Worm (Caenorhabditis elegans) whole organism, L4/young adult: Measurements from ENCODE around the gene F44E7.9.

Source experiments
- W03F9.2 ChIP-seq: fragments of 150-350 bp; optimal IDR thresholded peaks from 2 replicates; lab custom pipeline; 2014; ENCODE audit warnings: missing biosample characterization, missing genetic modification characterization
- dao-5 ChIP-seq: sonication (generic microtip); optimal IDR thresholded peaks from 2 replicates; lab custom pipeline; 2016; ENCODE audit warnings: missing genotype, missing genetic modification characterization, moderate library complexity, missing compliant biosample characterization
- him-1 ChIP-seq: sonication (generic microtip); optimal IDR thresholded peaks from 2 replicates; lab custom pipeline; 2016; ENCODE audit warnings: missing genotype, missing genetic modification reagents, missing genetic modification characterization, missing compliant biosample characterization

DNA sequence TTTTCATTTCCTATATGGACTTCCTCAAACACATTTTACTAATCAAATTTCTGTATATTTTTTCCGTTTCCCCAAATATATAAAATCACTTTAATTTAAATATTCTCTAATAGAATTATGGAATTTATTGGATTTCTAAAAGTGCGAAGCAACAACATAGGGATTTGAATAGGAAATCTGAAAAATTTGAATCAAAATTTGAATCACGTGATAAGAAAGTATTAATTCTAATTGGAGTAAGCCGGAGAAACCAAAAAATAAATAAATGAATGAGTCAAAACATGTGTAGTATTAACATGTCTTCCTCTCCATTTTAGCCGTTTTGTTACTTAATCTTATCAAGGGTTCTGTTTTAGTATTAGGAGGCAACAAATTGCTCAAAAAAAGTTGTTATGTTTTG lies 49.8 kb upstream of the F44E7.9 start:
- TF ChIP-seq him-1, result no peak
- no peak for TF ChIP-seq W03F9.2 (tag; lab: Kevin White, UChicago)
- TF ChIP-seq dao-5 (tag; lab: Kevin White, UChicago), result no peak
